Fruit fly (Drosophila melanogaster): ENCODE measurements around the gene CG34404.

- TF ChIP-seq CG9948 (tag; optimal IDR thresholded peaks at IDR 0.05), result no peak
- no peak for TF ChIP-seq Snoo (tag; optimal IDR thresholded peaks at IDR 0.05)
- no peak for TF ChIP-seq Pif1A (GFP tag; optimal IDR thresholded peaks at IDR 0.05)
- TF ChIP-seq Ets98B (GFP tag; IDR thresholded peaks at IDR 0.05), result no peak
- TF ChIP-seq CG4496 (GFP tag; IDR thresholded peaks at IDR 0.05), result no peak
- TF ChIP-seq CG32121 (GFP tag; IDR thresholded peaks at IDR 0.05), result no peak
- TF ChIP-seq CG8159 (tag; optimal IDR thresholded peaks at IDR 0.05), result no peak
- no peak for TF ChIP-seq CG10348 (GFP tag; IDR thresholded peaks at IDR 0.05)
- TF ChIP-seq EcR (GFP tag; optimal IDR thresholded peaks at IDR 0.05), result no peak
- no peak for TF ChIP-seq CG17806 (tag; optimal IDR thresholded peaks at IDR 0.05)
- no peak for TF ChIP-seq fd96Ca (GFP tag; IDR thresholded peaks at IDR 0.05)
Measured at dm6 chr3R:15363608-15364007, 3.9 kb downstream of the CG34404 start, which contains the start of gene CG6171.
